Fruit fly (Drosophila melanogaster) whole organism, embryonic: ENCODE measurements around the gene dati.
A peak's percentile ranks its signal among the peaks of the same experiment; 100 is the strongest.

Source experiments
- Adf1 ChIP-seq: fragments of 200-800 bp; sonication (Bioruptor generic); IDR thresholded peaks from 2 replicates; pipeline ENCODE4 v1.3.6; 2022; ENCODE audit warnings: missing biosample characterization, missing genetic modification characterization
- Atf6 ChIP-seq: fragments of 200-800 bp; sonication (Bioruptor generic); IDR thresholded peaks from 2 replicates; pipeline ENCODE4 v1.3.6; 2022; ENCODE audit warnings: missing biosample characterization, missing genetic modification characterization
- Bgb ChIP-seq: fragments of 200-800 bp; sonication (Bioruptor generic); IDR thresholded peaks from 2 replicates; pipeline ENCODE4 v1.3.6; 2022; ENCODE audit warnings: missing biosample characterization, missing genetic modification characterization; ENCODE audit not compliant: partially characterized antibody
- Blimp-1 ChIP-seq: fragments of 200-800 bp; sonication (Bioruptor generic); optimal IDR thresholded peaks from 3 replicates; lab custom pipeline; 2018; ENCODE audit warnings: missing biosample characterization, missing genetic modification characterization, mild to moderate bottlenecking, moderate library complexity, missing genetic modification reagents
- BtbVII ChIP-seq: fragments of 200-800 bp; sonication (Bioruptor generic); optimal IDR thresholded peaks from 3 replicates; lab custom pipeline; 2017; ENCODE audit warnings: missing biosample characterization, mild to moderate bottlenecking, missing genetic modification characterization
- Bteb2 ChIP-seq: fragments of 200-800 bp; sonication (Bioruptor generic); optimal IDR thresholded peaks from 2 replicates; lab custom pipeline; 2016; ENCODE audit warnings: missing biosample characterization, missing genetic modification characterization
- CG10209 ChIP-seq: fragments of 200-800 bp; sonication (Bioruptor generic); optimal IDR thresholded peaks from 3 replicates; lab custom pipeline; 2017; ENCODE audit warnings: missing biosample characterization, mild to moderate bottlenecking, missing genetic modification characterization, missing genetic modification reagents
- CG10274 ChIP-seq: fragments of 200-800 bp; sonication (Bioruptor generic); optimal IDR thresholded peaks from 3 replicates; lab custom pipeline; 2017; ENCODE audit warnings: missing biosample characterization, mild to moderate bottlenecking, missing genetic modification characterization
- CG10565 ChIP-seq: fragments of 200-800 bp; sonication (Bioruptor generic); optimal IDR thresholded peaks from 3 replicates; lab custom pipeline; 2016; ENCODE audit warnings: missing biosample characterization, mild to moderate bottlenecking, missing genetic modification characterization
- CG11560 ChIP-seq: fragments of 200-800 bp; sonication (Bioruptor generic); IDR thresholded peaks from 3 replicates; pipeline ENCODE4 v1.3.6; 2022; ENCODE audit warnings: missing biosample characterization, missing genetic modification characterization
- CG12071 ChIP-seq: fragments of 200-800 bp; sonication (Bioruptor generic); optimal IDR thresholded peaks from 3 replicates; lab custom pipeline; 2018; ENCODE audit warnings: missing biosample characterization, mild to moderate bottlenecking, missing genetic modification characterization
- CG12236 ChIP-seq: fragments of 200-800 bp; sonication (Bioruptor generic); optimal IDR thresholded peaks from 2 replicates; lab custom pipeline; 2016; ENCODE audit warnings: missing biosample characterization, missing genetic modification characterization
- CG12659 ChIP-seq: fragments of 200-800 bp; sonication (Bioruptor generic); optimal IDR thresholded peaks from 3 replicates; lab custom pipeline; 2017; ENCODE audit warnings: mild to moderate bottlenecking, missing biosample characterization, missing genetic modification reagents, missing genetic modification characterization
- CG13296 ChIP-seq: fragments of 200-800 bp; sonication (Bioruptor generic); optimal IDR thresholded peaks from 3 replicates; lab custom pipeline; 2018; ENCODE audit warnings: missing biosample characterization, mild to moderate bottlenecking, missing genetic modification characterization
- CG15269 ChIP-seq: fragments of 200-800 bp; sonication (Bioruptor generic); optimal IDR thresholded peaks from 2 replicates; lab custom pipeline; 2018; ENCODE audit warnings: missing biosample characterization, mild to moderate bottlenecking, missing genetic modification characterization, moderate library complexity
- CG15696 ChIP-seq: fragments of 200-800 bp; sonication (Bioruptor generic); optimal IDR thresholded peaks from 2 replicates; lab custom pipeline; 2019; ENCODE audit warnings: missing biosample characterization, mild to moderate bottlenecking, missing genetic modification characterization, moderate library complexity
- CG17359 ChIP-seq: fragments of 200-800 bp; sonication (Bioruptor generic); optimal IDR thresholded peaks from 3 replicates; lab custom pipeline; 2018; ENCODE audit warnings: missing biosample characterization, mild to moderate bottlenecking, missing genetic modification characterization, moderate library complexity
- CG18764 ChIP-seq: fragments of 200-800 bp; sonication (Bioruptor generic); optimal IDR thresholded peaks from 3 replicates; lab custom pipeline; 2016; ENCODE audit warnings: missing biosample characterization, missing genetic modification characterization
- CG2678 ChIP-seq: fragments of 200-800 bp; sonication (Bioruptor generic); optimal IDR thresholded peaks from 3 replicates; lab custom pipeline; 2019; ENCODE audit warnings: missing biosample characterization, mild to moderate bottlenecking, missing genetic modification characterization, moderate library complexity
- CG2889 ChIP-seq: fragments of 200-800 bp; sonication (Bioruptor generic); IDR thresholded peaks from 3 replicates; pipeline ENCODE4 v1.3.6; 2022; ENCODE audit warnings: missing biosample characterization, missing genetic modification characterization
- CG3281 ChIP-seq: fragments of 200-800 bp; sonication (Bioruptor generic); optimal IDR thresholded peaks from 3 replicates; lab custom pipeline; 2017; ENCODE audit warnings: missing biosample characterization, mild to moderate bottlenecking, missing genetic modification characterization
- CG3407 ChIP-seq: fragments of 200-800 bp; sonication (Bioruptor generic); optimal IDR thresholded peaks from 2 replicates; lab custom pipeline; 2018; ENCODE audit warnings: missing biosample characterization, mild to moderate bottlenecking, missing genetic modification characterization
- CG4360 ChIP-seq: fragments of 200-800 bp; sonication (Bioruptor generic); IDR thresholded peaks from 2 replicates; pipeline ENCODE4 v1.3.6; 2022; ENCODE audit warnings: missing biosample characterization, missing genetic modification characterization
- CG4820 ChIP-seq: fragments of 200-800 bp; sonication (Bioruptor generic); optimal IDR thresholded peaks from 3 replicates; lab custom pipeline; 2016; ENCODE audit warnings: missing biosample characterization, missing genetic modification characterization
- CG6272 ChIP-seq: fragments of 200-800 bp; sonication (Bioruptor generic); IDR thresholded peaks from 2 replicates; pipeline ENCODE4 v1.3.6; 2022; ENCODE audit warnings: missing biosample characterization, missing genetic modification characterization
- CG8089 ChIP-seq: fragments of 200-800 bp; sonication (Bioruptor generic); optimal IDR thresholded peaks from 3 replicates; lab custom pipeline; 2016; ENCODE audit warnings: missing biosample characterization, missing genetic modification characterization
- CG9727 ChIP-seq: fragments of 200-800 bp; sonication (Bioruptor generic); optimal IDR thresholded peaks from 3 replicates; lab custom pipeline; 2017; ENCODE audit warnings: missing biosample characterization, mild to moderate bottlenecking, missing genetic modification characterization
- Chrac-16 ChIP-seq: fragments of 200-800 bp; sonication (Bioruptor generic); optimal IDR thresholded peaks from 3 replicates; lab custom pipeline; 2016; ENCODE audit warnings: missing biosample characterization, missing genetic modification characterization
- Eip74EF ChIP-seq, 2 experiments: fragments of 200-800 bp in 1 of 2; fragments of >200 bp in 1 of 2; sonication (Bioruptor generic) in 1 of 2; optimal IDR thresholded peaks; 2 replicates each; lab custom pipeline; 2017 to 2019; ENCODE audit warnings: missing biosample characterization in 2 of 2, missing genetic modification characterization in 2 of 2, mild to moderate bottlenecking in 1 of 2, moderate library complexity in 1 of 2
- HmgD ChIP-seq: fragments of 200-800 bp; sonication (Bioruptor generic); optimal IDR thresholded peaks from 3 replicates; lab custom pipeline; 2016; ENCODE audit warnings: missing biosample characterization, missing genetic modification characterization
- MESR4 ChIP-seq: fragments of 200-800 bp; sonication (Bioruptor generic); optimal IDR thresholded peaks from 2 replicates; lab custom pipeline; 2018; ENCODE audit warnings: missing biosample characterization, mild to moderate bottlenecking, missing genetic modification characterization, moderate library complexity
- MTF-1 ChIP-seq: fragments of 200-800 bp; sonication (Bioruptor generic); optimal IDR thresholded peaks from 2 replicates; lab custom pipeline; 2018; ENCODE audit warnings: missing biosample characterization, mild to moderate bottlenecking, missing genetic modification characterization, borderline replicate concordance
- Mrtf ChIP-seq: fragments of 200-800 bp; sonication (Bioruptor generic); IDR thresholded peaks from 3 replicates; pipeline ENCODE4 v1.3.6; 2022; ENCODE audit warnings: missing biosample characterization, missing genetic modification characterization
- NK7.1 ChIP-seq: fragments of 200-800 bp; sonication (Bioruptor generic); optimal IDR thresholded peaks from 3 replicates; lab custom pipeline; 2016; ENCODE audit warnings: missing biosample characterization, missing genetic modification characterization
- Sry-β ChIP-seq: fragments of 200-800 bp; sonication (Bioruptor generic); optimal IDR thresholded peaks from 2 replicates; lab custom pipeline; 2018; ENCODE audit warnings: missing biosample characterization, mild to moderate bottlenecking, missing genetic modification characterization, moderate library complexity
- Usf ChIP-seq: fragments of 200-800 bp; sonication (Bioruptor generic); optimal IDR thresholded peaks from 2 replicates; lab custom pipeline; 2017; ENCODE audit warnings: missing genotype, missing biosample characterization, missing genetic modification characterization
- abd-A ChIP-seq: fragments of 200-800 bp; sonication (Bioruptor generic); optimal IDR thresholded peaks from 3 replicates; lab custom pipeline; 2019; ENCODE audit warnings: missing biosample characterization, mild to moderate bottlenecking, missing genetic modification characterization, moderate library complexity
- bsh ChIP-seq, 2 experiments: fragments of 200-800 bp; sonication (Bioruptor generic); optimal IDR thresholded peaks; 2 replicates each; lab custom pipeline; 2017 to 2018; ENCODE audit warnings: mild to moderate bottlenecking in 2 of 2, missing biosample characterization in 2 of 2, missing genetic modification characterization in 2 of 2, moderate library complexity in 1 of 2
- cas ChIP-seq: fragments of 200-800 bp; sonication (Bioruptor generic); IDR thresholded peaks from 2 replicates; pipeline ENCODE4 v1.3.6; 2022; ENCODE audit warnings: missing biosample characterization, missing genetic modification characterization
- chinmo ChIP-seq: fragments of 200-800 bp; sonication (Bioruptor generic); IDR thresholded peaks from 4 replicates; pipeline ENCODE4 v1.3.6; 2022; ENCODE audit warnings: missing biosample characterization, missing genetic modification characterization; ENCODE audit not compliant: partially characterized antibody
- emc ChIP-seq: fragments of 200-800 bp; sonication (Bioruptor generic); optimal IDR thresholded peaks from 2 replicates; lab custom pipeline; 2016; ENCODE audit warnings: missing biosample characterization, missing genetic modification characterization
- ems ChIP-seq: fragments of 200-800 bp; sonication (Bioruptor generic); optimal IDR thresholded peaks from 3 replicates; lab custom pipeline; 2016; ENCODE audit warnings: missing biosample characterization, missing genetic modification characterization
- gcm2 ChIP-seq: fragments of 200-800 bp; sonication (Bioruptor generic); optimal IDR thresholded peaks from 2 replicates; lab custom pipeline; 2016; ENCODE audit warnings: missing biosample characterization, missing genetic modification characterization
- grau ChIP-seq: fragments of 200-800 bp; optimal IDR thresholded peaks from 3 replicates; lab custom pipeline; 2019; ENCODE audit warnings: missing biosample characterization, mild to moderate bottlenecking, missing genetic modification characterization, moderate library complexity
- hkb ChIP-seq, 2 experiments: fragments of 200-800 bp in 1 of 2; fragments of >200 bp in 1 of 2; sonication (Bioruptor generic) in 1 of 2; IDR thresholded peaks in 1 of 2; optimal IDR thresholded peaks in 1 of 2; 2 replicates each; pipeline versions ENCODE4 v1.3.6 to Lab custom; 2017 to 2022; ENCODE audit warnings: missing biosample characterization in 1 of 2, missing genetic modification characterization in 1 of 2
- insv ChIP-seq, 2 experiments: fragments of 200-800 bp; sonication (Bioruptor generic); optimal IDR thresholded peaks; 3 replicates each; lab custom pipeline; 2016 to 2018; ENCODE audit warnings: missing biosample characterization in 2 of 2, missing genetic modification characterization in 2 of 2
- otp ChIP-seq: fragments of 200-800 bp; sonication (Bioruptor generic); IDR thresholded peaks from 3 replicates; pipeline ENCODE4, ENCODE4 v1.3.6; 2022; ENCODE audit warnings: missing biosample characterization, missing genetic modification characterization
- sens ChIP-seq: fragments of 200-800 bp; sonication (Bioruptor generic); peaks from one replicate; lab custom pipeline; 2016; ENCODE audit warnings: missing biosample characterization, missing genetic modification characterization
- sna ChIP-seq: fragments of 200-800 bp; sonication (Bioruptor generic); IDR thresholded peaks from 2 replicates; pipeline ENCODE4 v1.3.6; 2022; ENCODE audit warnings: missing biosample characterization, missing genetic modification characterization; ENCODE audit not compliant: partially characterized antibody
- tx ChIP-seq: fragments of 200-800 bp; sonication (Bioruptor generic); optimal IDR thresholded peaks from 2 replicates; lab custom pipeline; 2016; ENCODE audit warnings: missing biosample characterization, missing genetic modification characterization

Gene dati

DNA sequence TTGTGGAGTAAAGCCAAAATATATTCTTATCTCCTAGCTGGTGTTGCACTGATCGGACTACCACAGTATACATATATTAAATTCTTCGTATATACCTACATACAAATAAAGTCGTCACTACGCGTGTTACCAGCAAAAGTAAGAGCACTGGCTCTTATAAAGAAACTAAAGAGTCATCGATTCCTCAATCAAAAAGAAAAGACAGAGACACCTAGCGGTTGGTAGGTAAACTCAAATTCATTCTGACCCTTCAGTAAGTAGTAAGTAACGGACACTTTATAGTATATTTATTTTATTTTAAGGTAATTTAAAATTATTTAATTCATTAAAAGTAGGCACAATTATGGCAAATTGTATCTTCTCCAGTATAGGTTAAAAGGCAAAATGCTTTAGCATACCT is 8.9 kb upstream of the dati start (continued):
- TF ChIP-seq tx (GFP tag; lab: Kevin White, UChicago) (no peak), CG4820 (GFP tag; lab: Kevin White, UChicago) (peak; percentile 47), CG4360 (GFP tag; lab: Robert Waterston, UW) (no peak), gcm2 (no peak), CG10209 (GFP tag; lab: Kevin White, UChicago) (peak; percentile 2), CG15269 (tag; lab: Kevin White, UChicago) (peak; percentile 70), Sry-β (GFP tag; lab: Kevin White, UChicago) (peak; percentile 32), CG11560 (no peak), HmgD (GFP tag; lab: Kevin White, UChicago) (no peak), BtbVII (peak; percentile 64), abd-A (tag; lab: Kevin White, UChicago) (no peak), CG10565 (no peak), chinmo (GFP tag; lab: Robert Waterston, UW) (0 out of 4 replicates have a peak, but pooled peaks have one; percentile 20), CG18764 (GFP tag; lab: Kevin White, UChicago) (no peak), CG15696 (tag; lab: Kevin White, UChicago) (peak; percentile 36), Chrac-16 (GFP tag; lab: Kevin White, UChicago) (no peak), CG3281 (GFP tag; lab: Kevin White, UChicago) (peak; percentile 69), CG17359 (tag; lab: Kevin White, UChicago) (peak; percentile 45), Mrtf (GFP tag; lab: Robert Waterston, UW) (no peak), MTF-1 (GFP tag; lab: Kevin White, UChicago) (peak; percentile 82), sens (peak; percentile 40), CG2889 (GFP tag; lab: Robert Waterston, UW) (no peak), CG12236 (GFP tag; lab: Kevin White, UChicago) (no peak), CG8089 (GFP tag; lab: Kevin White, UChicago) (no peak), Atf6 (GFP tag; lab: Robert Waterston, UW) (no peak), ems (GFP tag; lab: Kevin White, UChicago) (no peak), insv (GFP tag; optimal IDR thresholded peaks at IDR 0.05; lab: Kevin White, UChicago) (peak in 1 of 2 experiments; percentile 18), CG9727 (peak; percentile 35), CG12071 (GFP tag; lab: Kevin White, UChicago) (peak; percentile 64), CG6272 (GFP tag; lab: Robert Waterston, UW) (no peak), CG12659 (peak; percentile 22), hkb (optimal IDR thresholded peaks at IDR 0.05; lab: Kevin White, UChicago) (no peak), hkb (GFP tag; IDR thresholded peaks at IDR 0.05; lab: Robert Waterston, UW) (peak; percentile 28; the same call in 1 of the 2 replicates), cas (GFP tag; lab: Robert Waterston, UW) (no peak), grau (tag; lab: Kevin White, UChicago) (peak; percentile 40), bsh (GFP tag; optimal IDR thresholded peaks at IDR 0.05; lab: Kevin White, UChicago) (peak; percentile 50 to 55), MESR4 (GFP tag; lab: Kevin White, UChicago) (no peak), emc (GFP tag; lab: Kevin White, UChicago) (no peak), Blimp-1 (GFP tag; lab: Kevin White, UChicago) (no peak), sna (GFP tag; lab: Robert Waterston, UW) (no peak), CG10274 (GFP tag; lab: Kevin White, UChicago) (no peak), CG3407 (GFP tag; lab: Kevin White, UChicago) (peak; percentile 50), CG13296 (GFP tag; lab: Kevin White, UChicago) (peak; percentile 69), Bteb2 (GFP tag; lab: Kevin White, UChicago) (no peak), Bgb (GFP tag; lab: Robert Waterston, UW) (no peak), Eip74EF (GFP tag; optimal IDR thresholded peaks at IDR 0.05; lab: Kevin White, UChicago) (peak in 1 of 2 experiments; percentile 48), Adf1 (GFP tag; lab: Robert Waterston, UW) (no peak), NK7.1 (GFP tag; lab: Kevin White, UChicago) (no peak), CG2678 (no peak), Usf (GFP tag; lab: Kevin White, UChicago) (no peak), otp (GFP tag; lab: Robert Waterston, UW) (no peak)
